Fruit fly (Drosophila melanogaster) whole organism, adult: ENCODE measurements around the gene MICU1.

Experiments used
- Mnt ChIP-seq: fragments of 200-800 bp; sonication (Bioruptor generic); optimal IDR thresholded peaks from 2 replicates; lab custom pipeline; 2016; ENCODE audit warnings: missing biosample characterization, mild to moderate bottlenecking, missing genetic modification characterization
- ovo ChIP-seq: fragments of 200-800 bp; sonication (Bioruptor generic); optimal IDR thresholded peaks from 2 replicates; lab custom pipeline; 2016; ENCODE audit warnings: missing biosample characterization, missing genetic modification characterization
- toe ChIP-seq: fragments of 200-800 bp; sonication (Bioruptor generic); optimal IDR thresholded peaks from 2 replicates; lab custom pipeline; 2016; ENCODE audit warnings: missing biosample characterization, missing genetic modification characterization

DNA sequence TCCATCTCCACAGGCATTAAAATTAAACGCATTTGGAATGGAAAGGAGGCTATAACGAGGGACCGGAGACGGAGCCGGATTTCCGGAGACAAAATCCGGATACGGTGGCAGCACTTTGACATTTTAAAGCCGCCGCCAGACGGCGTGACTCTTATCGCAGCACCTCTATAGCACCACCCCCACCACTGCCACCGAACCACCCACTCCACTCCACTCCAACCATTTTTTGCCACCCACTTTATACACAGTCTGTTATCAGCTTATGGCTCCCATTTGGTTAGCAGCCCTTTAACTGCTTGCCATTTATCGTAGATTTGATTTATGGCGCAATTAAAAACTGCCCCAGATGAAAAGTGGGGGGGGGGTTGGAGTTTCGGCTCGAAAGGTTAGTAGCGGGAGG, 13.0 kb upstream of the MICU1 start:
- TF ChIP-seq toe (GFP tag; lab: Kevin White, UChicago) (no peak), ovo (no peak), Mnt (GFP tag; lab: Kevin White, UChicago) (no peak)
